Fruit fly (Drosophila melanogaster): ENCODE results near the gene CG31709.

The CG31709 gene

DNA sequence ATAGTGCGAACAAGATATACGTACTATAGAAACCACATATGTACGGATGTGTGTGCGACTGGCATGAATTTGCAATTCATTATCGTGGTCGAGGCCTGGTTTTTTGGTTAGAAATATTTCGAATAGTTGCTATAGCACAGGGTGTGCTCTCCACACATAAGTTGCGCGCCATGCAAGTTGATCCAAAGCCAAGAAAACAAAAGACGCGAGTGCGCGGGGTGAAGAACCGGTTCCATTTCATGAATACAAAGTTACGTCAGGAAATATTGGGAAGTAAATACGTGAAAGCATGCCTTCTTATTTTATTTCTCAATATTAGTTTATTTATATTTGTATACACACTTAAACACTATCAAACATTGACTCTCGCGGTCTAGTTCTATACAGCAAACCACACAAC lies 34.5 kb upstream of the CG31709 start:
- TF ChIP-seq CG7839 (tag; optimal IDR thresholded peaks at IDR 0.05): peak; percentile 19
- no peak for TF ChIP-seq Bdp1 (GFP tag; optimal IDR thresholded peaks at IDR 0.05)
- TF ChIP-seq CG10366 (GFP tag; IDR thresholded peaks at IDR 0.05): peak; percentile 51
- TF ChIP-seq CG6765 (GFP tag; optimal IDR thresholded peaks at IDR 0.05): no peak
- TF ChIP-seq corto (GFP tag; optimal IDR thresholded peaks at IDR 0.05): no peak
- peak; percentile 98 for TF ChIP-seq sd (tag; optimal IDR thresholded peaks at IDR 0.05)
- TF ChIP-seq trh (GFP tag; optimal IDR thresholded peaks at IDR 0.05): no peak
- no peak for TF ChIP-seq Dip3 (GFP tag; optimal IDR thresholded peaks at IDR 0.05)
- TF ChIP-seq CG4854 (GFP tag; optimal IDR thresholded peaks at IDR 0.05): no peak
- TF ChIP-seq CG15269 (tag; optimal IDR thresholded peaks at IDR 0.05): peak; percentile 30
- no peak for TF ChIP-seq gt (GFP tag; IDR thresholded peaks at IDR 0.05)
- TF ChIP-seq hb (GFP tag; IDR thresholded peaks at IDR 0.05; ENCODE audit: partially characterized antibody): no peak
- peak; percentile 41 for TF ChIP-seq CG1233 (GFP tag; optimal IDR thresholded peaks at IDR 0.05)
- peak; percentile 55 for TF ChIP-seq CG6813 (GFP tag; optimal IDR thresholded peaks at IDR 0.05)
- 0 out of 2 replicates have a peak, but pooled peaks have one; percentile 38 for TF ChIP-seq ranshi (GFP tag; IDR thresholded peaks at IDR 0.05)
- no peak for TF ChIP-seq ab (GFP tag; optimal IDR thresholded peaks at IDR 0.05)
- TF ChIP-seq pros (GFP tag; optimal IDR thresholded peaks at IDR 0.05): no peak
- no peak for TF ChIP-seq CG10959 (GFP tag; IDR thresholded peaks at IDR 0.05)
- TF ChIP-seq ara (GFP tag; IDR thresholded peaks at IDR 0.05): peak; percentile 35; the same call in 1 of the 2 replicates
- peak; percentile 46 for TF ChIP-seq Drgx (GFP tag; IDR thresholded peaks at IDR 0.05)
- peak; percentile 9 for TF ChIP-seq Six4 (GFP tag; optimal IDR thresholded peaks at IDR 0.05)
- TF ChIP-seq CG2712 (tag; optimal IDR thresholded peaks at IDR 0.05): peak; percentile 35
- TF ChIP-seq Mrtf (GFP tag; IDR thresholded peaks at IDR 0.05): no peak
- no peak for TF ChIP-seq CG10267 (tag; optimal IDR thresholded peaks at IDR 0.05)
- no peak for TF ChIP-seq Fer1 (GFP tag; optimal IDR thresholded peaks at IDR 0.05)
- no peak for TF ChIP-seq repo (GFP tag; optimal IDR thresholded peaks at IDR 0.05)
- no peak for TF ChIP-seq dati (GFP tag; IDR thresholded peaks at IDR 0.05)
- TF ChIP-seq mam (GFP tag; optimal IDR thresholded peaks at IDR 0.05): peak; percentile 22
- TF ChIP-seq CG2875 (GFP tag; optimal IDR thresholded peaks at IDR 0.05): peak; percentile 54
- peak; percentile 23 for TF ChIP-seq az2 (GFP tag; optimal IDR thresholded peaks at IDR 0.05)
- no peak for TF ChIP-seq Lim3 (GFP tag; IDR thresholded peaks at IDR 0.05)
- peak; percentile 3 for TF ChIP-seq salm (tag; optimal IDR thresholded peaks at IDR 0.05)
- no peak; the same call in 2 of the 3 replicates for TF ChIP-seq B-H1 (GFP tag; IDR thresholded peaks at IDR 0.05)
- TF ChIP-seq Max (GFP tag; optimal IDR thresholded peaks at IDR 0.05): peak; percentile 18
- no peak for TF ChIP-seq Kr (GFP tag; optimal IDR thresholded peaks at IDR 0.05)
- peak; percentile 13 for TF ChIP-seq Sry-β (GFP tag; optimal IDR thresholded peaks at IDR 0.05)
- no peak for TF ChIP-seq CG4617 (GFP tag; optimal IDR thresholded peaks at IDR 0.05; ENCODE audit: borderline replicate concordance)
- peak; percentile 25 for TF ChIP-seq CG14710 (tag; optimal IDR thresholded peaks at IDR 0.05)
- TF ChIP-seq Bteb2 (GFP tag; optimal IDR thresholded peaks at IDR 0.05): peak; percentile 20
- TF ChIP-seq BEAF-32 (GFP tag; optimal IDR thresholded peaks at IDR 0.05): no peak
- TF ChIP-seq dm (GFP tag; optimal IDR thresholded peaks at IDR 0.05): no peak
- peak; percentile 47 for TF ChIP-seq Xrp1 (GFP tag; IDR thresholded peaks at IDR 0.05)
- peak; percentile 18 for TF ChIP-seq bab2 (GFP tag; optimal IDR thresholded peaks at IDR 0.05)
- TF ChIP-seq slp2 (GFP tag; optimal IDR thresholded peaks at IDR 0.05): no peak
- TF ChIP-seq CG14667 (GFP tag; IDR thresholded peaks at IDR 0.05): no peak
- no peak for TF ChIP-seq NC2β (GFP tag; optimal IDR thresholded peaks at IDR 0.05)
- TF ChIP-seq CG15514 (GFP tag; optimal IDR thresholded peaks at IDR 0.05): peak; percentile 95
- no peak for TF ChIP-seq CG7963 (GFP tag; IDR thresholded peaks at IDR 0.05; ENCODE audit: partially characterized antibody)
- TF ChIP-seq vfl (GFP tag; optimal IDR thresholded peaks at IDR 0.05): no peak
- TF ChIP-seq stwl (tag; optimal IDR thresholded peaks at IDR 0.05): no peak
- TF ChIP-seq kni (GFP tag; optimal IDR thresholded peaks at IDR 0.05): peak; percentile 21

Data from whole organism, embryonic.